Worm (Caenorhabditis elegans) whole organism, L3 larva: ENCODE measurements around the gene set-19.

ENCODE experiments used
- ama-1 ChIP-seq: fragments of 150-350 bp; optimal IDR thresholded peaks from 2 replicates; lab custom pipeline; 2018
- ceh-16 ChIP-seq: sonication (generic microtip); optimal IDR thresholded peaks from 2 replicates; lab custom pipeline; 2017; ENCODE audit warnings: missing biosample characterization, missing genetic modification characterization
- ceh-9 ChIP-seq: sonication (generic microtip); optimal IDR thresholded peaks from 2 replicates; lab custom pipeline; 2018; ENCODE audit warnings: missing biosample characterization, missing genetic modification characterization
- elt-3 ChIP-seq, 3 experiments: fragments of 150-350 bp in 1 of 3; sonication (generic microtip) in 2 of 3; optimal IDR thresholded peaks; 2 replicates in 2 of 3; 4 replicates in 1 of 3; lab custom pipeline; 2014 to 2017; ENCODE audit warnings: missing biosample characterization in 3 of 3, missing genetic modification characterization in 3 of 3
- fos-1 ChIP-seq: fragments of 150-350 bp; optimal IDR thresholded peaks from 2 replicates; lab custom pipeline; 2014; ENCODE audit warnings: missing biosample characterization, missing genetic modification characterization
- mdl-1 ChIP-seq: fragments of 150-350 bp; optimal IDR thresholded peaks from 2 replicates; lab custom pipeline; 2014; ENCODE audit warnings: missing biosample characterization, missing genetic modification characterization
- nhr-11 ChIP-seq: fragments of 150-350 bp; optimal IDR thresholded peaks from 2 replicates; lab custom pipeline; 2014; ENCODE audit warnings: missing biosample characterization, missing genetic modification characterization
- nhr-28 ChIP-seq: fragments of 150-350 bp; optimal IDR thresholded peaks from 2 replicates; lab custom pipeline; 2014; ENCODE audit warnings: missing biosample characterization, missing genetic modification characterization
- pha-4 ChIP-seq: fragments of 150-350 bp; optimal IDR thresholded peaks from 2 replicates; lab custom pipeline; 2014; ENCODE audit warnings: missing biosample characterization, missing genetic modification reagents, missing genetic modification characterization
- sea-2 ChIP-seq: fragments of 150-350 bp; sonication (generic microtip); optimal IDR thresholded peaks from 4 replicates; lab custom pipeline; 2014; ENCODE audit warnings: missing biosample characterization, missing genetic modification reagents, missing genetic modification characterization
- snpc-4 ChIP-seq: fragments of 150-350 bp; optimal IDR thresholded peaks from 2 replicates; lab custom pipeline; 2014; ENCODE audit warnings: missing biosample characterization, missing genetic modification characterization
- ztf-11 ChIP-seq: fragments of 150-350 bp; optimal IDR thresholded peaks from 2 replicates; lab custom pipeline; 2014; ENCODE audit warnings: missing biosample characterization, missing genetic modification characterization

- no peak for TF ChIP-seq ztf-11 (tag; lab: Kevin White, UChicago)
- no peak for TF ChIP-seq mdl-1
- TF ChIP-seq snpc-4, result no peak
- no peak for TF ChIP-seq ceh-16 (tag; lab: Kevin White, UChicago)
- no peak for TF ChIP-seq sea-2 (GFP tag; lab: Kevin White, UChicago)
- TF ChIP-seq nhr-11 (tag; lab: Kevin White, UChicago), result no peak
- no peak for TF ChIP-seq ama-1 (lab: Kevin White, UChicago)
- TF ChIP-seq nhr-28 (tag; lab: Kevin White, UChicago), result no peak
- no peak for TF ChIP-seq pha-4 (tag; lab: Kevin White, UChicago)
- no peak for TF ChIP-seq ceh-9 (tag; lab: Kevin White, UChicago)
- TF ChIP-seq fos-1, result no peak
- no peak for TF ChIP-seq elt-3 (tag; optimal IDR thresholded peaks at IDR 0.05; lab: Kevin White, UChicago)
These were observed 20.4 kb downstream of the set-19 start, which contains the start of gene T22B7.22 for ce11 chrX:5659614-5660013.
